Fruit fly (Drosophila melanogaster): ENCODE data around the gene CG5645.

Gene CG5645

dm6 chr3L:12111081-12111958 is 25.2 kb downstream of the CG5645 start (continued):
- TF ChIP-seq CG32532 (GFP tag; IDR thresholded peaks at IDR 0.05) = peak; percentile 63
- TF ChIP-seq CG34376 (GFP tag; optimal IDR thresholded peaks at IDR 0.05) = no peak
- peak; percentile 71 for TF ChIP-seq CG13296 (GFP tag; optimal IDR thresholded peaks at IDR 0.05)
- no peak for TF ChIP-seq cad (GFP tag; optimal IDR thresholded peaks at IDR 0.05)
- no peak for TF ChIP-seq fu2 (GFP tag; optimal IDR thresholded peaks at IDR 0.05)
- peak; percentile 50 for TF ChIP-seq Usf (GFP tag; optimal IDR thresholded peaks at IDR 0.05)
- TF ChIP-seq D19A (tag; optimal IDR thresholded peaks at IDR 0.05) = peak; percentile 87
- TF ChIP-seq slp2 (GFP tag; optimal IDR thresholded peaks at IDR 0.05) = peak; percentile 35
- TF ChIP-seq CG10654 (GFP tag; optimal IDR thresholded peaks at IDR 0.05) = peak; percentile 60
- peak; percentile 93 for TF ChIP-seq Ssrp (tag; optimal IDR thresholded peaks at IDR 0.05)
- TF ChIP-seq CG7357 (GFP tag; IDR thresholded peaks at IDR 0.05) = peak; percentile 40; the same call in 1 of the 3 replicates
- no peak for TF ChIP-seq Bgb (GFP tag; IDR thresholded peaks at IDR 0.05; ENCODE audit: partially characterized antibody)
- TF ChIP-seq CG30403 (GFP tag; optimal IDR thresholded peaks at IDR 0.05) = peak; percentile 62
- peak; percentile 81 for TF ChIP-seq lmd (GFP tag; IDR thresholded peaks at IDR 0.05)
- no peak for TF ChIP-seq br (optimal IDR thresholded peaks at IDR 0.05)
- peak; percentile 86 for TF ChIP-seq CG12659 (GFP tag; optimal IDR thresholded peaks at IDR 0.05)
- TF ChIP-seq cwo (GFP tag; optimal IDR thresholded peaks at IDR 0.05) = peak; percentile 77
- TF ChIP-seq Lhr (GFP tag; optimal IDR thresholded peaks at IDR 0.05) = peak; percentile 11
- TF ChIP-seq Ets65A (GFP tag) = peak; percentile 96
- no peak for TF ChIP-seq Mes4 (GFP tag; optimal IDR thresholded peaks at IDR 0.05)
- TF ChIP-seq CG9932 (GFP tag; IDR thresholded peaks at IDR 0.05) = no peak; the same call in 1 of the 2 replicates
- no peak; the same call in 2 of the 3 replicates for TF ChIP-seq jigr1 (GFP tag; IDR thresholded peaks at IDR 0.05)
- TF ChIP-seq ATbp (GFP tag; optimal IDR thresholded peaks at IDR 0.05) = peak; percentile 47
- peak; percentile 88 for TF ChIP-seq gcm (GFP tag; optimal IDR thresholded peaks at IDR 0.05)
- TF ChIP-seq Gsc (GFP tag; IDR thresholded peaks at IDR 0.05) = no peak
- TF ChIP-seq Nf-YC (tag; optimal IDR thresholded peaks at IDR 0.05) = peak; percentile 67
- TF ChIP-seq CG1647 (GFP tag; optimal IDR thresholded peaks at IDR 0.05) = peak; percentile 5
- no peak for TF ChIP-seq CG31365 (tag; optimal IDR thresholded peaks at IDR 0.05)
- peak; percentile 96 for TF ChIP-seq CG31441 (GFP tag; IDR thresholded peaks at IDR 0.05)
- TF ChIP-seq CG18262 (tag; optimal IDR thresholded peaks at IDR 0.05) = peak; percentile 98
- TF ChIP-seq danr (GFP tag; IDR thresholded peaks at IDR 0.05) = peak; percentile 50; the same call in 1 of the 2 replicates
- TF ChIP-seq kah (GFP tag; optimal IDR thresholded peaks at IDR 0.05) = peak; percentile 59
- TF ChIP-seq CG11504 (tag; optimal IDR thresholded peaks at IDR 0.05) = peak; percentile 93
- peak; percentile 94 for TF ChIP-seq gem (tag; optimal IDR thresholded peaks at IDR 0.05)
- TF ChIP-seq CG8388 (GFP tag; optimal IDR thresholded peaks at IDR 0.05) = peak; percentile 85
- no peak for TF ChIP-seq ranshi (GFP tag; IDR thresholded peaks at IDR 0.05)
- no peak for TF ChIP-seq NC2α (GFP tag; optimal IDR thresholded peaks at IDR 0.05)
- no peak for TF ChIP-seq corto (GFP tag; optimal IDR thresholded peaks at IDR 0.05)
- peak; percentile 94 for TF ChIP-seq CG14710 (tag; optimal IDR thresholded peaks at IDR 0.05)
- no peak for TF ChIP-seq CG11696 (GFP tag; IDR thresholded peaks at IDR 0.05)
- TF ChIP-seq CG12236 (GFP tag; optimal IDR thresholded peaks at IDR 0.05) = no peak
- TF ChIP-seq CG17385 (GFP tag; optimal IDR thresholded peaks at IDR 0.05) = peak; percentile 85
- peak; percentile 64 for TF ChIP-seq CG2875 (GFP tag; optimal IDR thresholded peaks at IDR 0.05)
- peak; percentile 67 for TF ChIP-seq Fer1 (GFP tag; optimal IDR thresholded peaks at IDR 0.05)
- no peak for TF ChIP-seq Hmx (GFP tag; optimal IDR thresholded peaks at IDR 0.05)
- TF ChIP-seq luna (GFP tag; optimal IDR thresholded peaks at IDR 0.05) = no peak
- no peak for TF ChIP-seq abd-A (tag; optimal IDR thresholded peaks at IDR 0.05)
- TF ChIP-seq pnt (GFP tag; optimal IDR thresholded peaks at IDR 0.05) = no peak
- peak; percentile 64 for TF ChIP-seq NfI (GFP tag; optimal IDR thresholded peaks at IDR 0.05)
